Fruit fly (Drosophila melanogaster): Measurements from ENCODE around the gene Pdss2.
A peak's percentile ranks its signal among the peaks of the same experiment; 100 is the strongest.

The Pdss2 gene

dm6 chr3L:21043894-21044682, 16.4 kb downstream of the Pdss2 start (continued):
- no peak for TF ChIP-seq ham (GFP tag; IDR thresholded peaks at IDR 0.05)
- TF ChIP-seq Ets65A (GFP tag): peak; percentile 54
- peak; percentile 57 for TF ChIP-seq sens (GFP tag)
- TF ChIP-seq wek (GFP tag; optimal IDR thresholded peaks at IDR 0.05): no peak
- no peak for TF ChIP-seq nmo (GFP tag; optimal IDR thresholded peaks at IDR 0.05)
- TF ChIP-seq Rx (GFP tag; IDR thresholded peaks at IDR 0.05): no peak
- no peak for TF ChIP-seq stwl (tag; optimal IDR thresholded peaks at IDR 0.05)
- TF ChIP-seq Vsx1 (GFP tag; optimal IDR thresholded peaks at IDR 0.05): no peak
- TF ChIP-seq jing (GFP tag; optimal IDR thresholded peaks at IDR 0.05): no peak
- TF ChIP-seq Blimp-1 (GFP tag; optimal IDR thresholded peaks at IDR 0.05): no peak
- TF ChIP-seq dati (GFP tag; IDR thresholded peaks at IDR 0.05): no peak
- no peak for TF ChIP-seq CG9797 (GFP tag; optimal IDR thresholded peaks at IDR 0.05)
- no peak for TF ChIP-seq Dfd (GFP tag; optimal IDR thresholded peaks at IDR 0.05)

- peak; percentile 60 for TF ChIP-seq crol (GFP tag; IDR thresholded peaks at IDR 0.05)
- TF ChIP-seq sens (GFP tag): peak; percentile 67
- no peak for TF ChIP-seq az2 (GFP tag; optimal IDR thresholded peaks at IDR 0.05)
- TF ChIP-seq D19A (tag; optimal IDR thresholded peaks at IDR 0.05): peak; percentile 77
- peak; percentile 46; the same call in 1 of the 2 replicates for TF ChIP-seq CG6689 (GFP tag; IDR thresholded peaks at IDR 0.05)
These were observed 17.0 kb downstream of the Pdss2 start for dm6 chr3L:21044721-21045120.

- no peak for TF ChIP-seq sima (GFP tag; optimal IDR thresholded peaks at IDR 0.05)
- TF ChIP-seq slbo (GFP tag; IDR thresholded peaks at IDR 0.05): no peak
- TF ChIP-seq Gug (GFP tag; IDR thresholded peaks at IDR 0.05): no peak
- peak; percentile 43 for TF ChIP-seq gem (tag; optimal IDR thresholded peaks at IDR 0.05)
- no peak for TF ChIP-seq CG5245 (GFP tag; optimal IDR thresholded peaks at IDR 0.05)
- no peak for TF ChIP-seq fd102C (GFP tag; optimal IDR thresholded peaks at IDR 0.05)
- no peak for TF ChIP-seq HmgZ (tag; optimal IDR thresholded peaks at IDR 0.05)
- TF ChIP-seq CG4617 (GFP tag; optimal IDR thresholded peaks at IDR 0.05; ENCODE audit: borderline replicate concordance): no peak
- peak; percentile 8 for TF ChIP-seq fd96Cb (tag; optimal IDR thresholded peaks at IDR 0.05)
- TF ChIP-seq CG17186 (GFP tag; optimal IDR thresholded peaks at IDR 0.05): no peak
- TF ChIP-seq vvl (GFP tag; IDR thresholded peaks at IDR 0.05): 0 out of 2 replicates have a peak, but pooled peaks have one; percentile 24
- TF ChIP-seq bsh (GFP tag; optimal IDR thresholded peaks at IDR 0.05): peak in 1 of 2 experiments; percentile 56
- TF ChIP-seq CG10979 (tag; optimal IDR thresholded peaks at IDR 0.05): peak; percentile 28
- no peak for TF ChIP-seq ash1 (GFP tag; optimal IDR thresholded peaks at IDR 0.05)
- peak; percentile 24 for TF ChIP-seq Blimp-1 (GFP tag; optimal IDR thresholded peaks at IDR 0.05)
- TF ChIP-seq Stat92E (GFP tag; optimal IDR thresholded peaks at IDR 0.05): no peak
- peak in 1 of 2 experiments; percentile 17 for TF ChIP-seq chif (GFP tag; optimal IDR thresholded peaks at IDR 0.05)
- TF ChIP-seq CG2712 (tag; optimal IDR thresholded peaks at IDR 0.05): peak; percentile 2
- no peak for TF ChIP-seq CG10959 (GFP tag; IDR thresholded peaks at IDR 0.05)
- TF ChIP-seq CG11504 (tag; optimal IDR thresholded peaks at IDR 0.05): no peak
- TF ChIP-seq CG6813 (GFP tag; optimal IDR thresholded peaks at IDR 0.05): no peak
- no peak for TF ChIP-seq CG11398 (GFP tag; optimal IDR thresholded peaks at IDR 0.05)
- TF ChIP-seq CG12391 (tag; optimal IDR thresholded peaks at IDR 0.05): peak; percentile 11
- no peak for TF ChIP-seq CG12659 (GFP tag; optimal IDR thresholded peaks at IDR 0.05)
- no peak for TF ChIP-seq sens-2 (GFP tag; IDR thresholded peaks at IDR 0.05)
- no peak for TF ChIP-seq tx (GFP tag; optimal IDR thresholded peaks at IDR 0.05)
- no peak for TF ChIP-seq crc (GFP tag; optimal IDR thresholded peaks at IDR 0.05)
- no peak for TF ChIP-seq CG15011 (GFP tag; optimal IDR thresholded peaks at IDR 0.05)
- TF ChIP-seq CG12236 (GFP tag; optimal IDR thresholded peaks at IDR 0.05): no peak
- TF ChIP-seq Pdp1 (GFP tag; optimal IDR thresholded peaks at IDR 0.05): no peak
These were observed 18.5 kb downstream of the Pdss2 start for dm6 chr3L:21046107-21046708.
